Worm (Caenorhabditis elegans) whole organism, L4 larva: ENCODE data around the gene F53A9.7.
A peak's percentile ranks its signal among the peaks of the same experiment; 100 is the strongest.

Experiments used
- D1046.2 ChIP-seq: fragments of 200-800 bp; sonication (Bioruptor generic); IDR thresholded peaks from 2 replicates; pipeline ENCODE4 v1.3.6; 2022; ENCODE audit warnings: missing genetic modification characterization, missing compliant biosample characterization
- F44E2.7 ChIP-seq: fragments of 200-800 bp; sonication (Bioruptor generic); IDR thresholded peaks from 2 replicates; pipeline ENCODE4 v2.1.2; 2022; ENCODE audit warnings: missing genetic modification characterization, missing compliant biosample characterization
- Y105C5A.15 ChIP-seq: fragments of 200-800 bp; sonication (Bioruptor generic); IDR thresholded peaks from 2 replicates; pipeline ENCODE4 v1.3.6; 2022; ENCODE audit warnings: missing genetic modification characterization, missing compliant biosample characterization
- Y48G9A.11 ChIP-seq: fragments of 200-800 bp; sonication (Bioruptor generic); IDR thresholded peaks from 2 replicates; pipeline ENCODE4 v1.3.6; 2022; ENCODE audit warnings: missing genetic modification reagents, missing genetic modification characterization, missing compliant biosample characterization
- ZK337.2 ChIP-seq: fragments of 200-800 bp; sonication (Bioruptor generic); IDR thresholded peaks from 2 replicates; pipeline ENCODE4 v1.3.6; 2022; ENCODE audit warnings: missing genetic modification reagents, missing genetic modification characterization, missing compliant biosample characterization
- ama-1 ChIP-seq: fragments of 150-350 bp; optimal IDR thresholded peaks from 2 replicates; lab custom pipeline; 2014; ENCODE audit warnings: inconsistent platforms, mixed read lengths
- arid-1 ChIP-seq: fragments of 200-800 bp; sonication (Bioruptor generic); conservative IDR thresholded peaks from 2 replicates; pipeline ENCODE4 v1.3.6; 2022; ENCODE audit warnings: missing genetic modification reagents, missing genetic modification characterization, missing compliant biosample characterization
- attf-4 ChIP-seq: sonication (generic microtip); optimal IDR thresholded peaks from 3 replicates; lab custom pipeline; 2017; ENCODE audit warnings: missing biosample characterization, missing genetic modification characterization
- ceh-20 ChIP-seq: fragments of 200-800 bp; sonication (Bioruptor generic); IDR thresholded peaks from 2 replicates; pipeline ENCODE4 v1.3.6; 2022; ENCODE audit warnings: missing genetic modification reagents, missing genetic modification characterization, missing compliant biosample characterization
- ceh-28 ChIP-seq: fragments of 150-350 bp; optimal IDR thresholded peaks from 2 replicates; lab custom pipeline; 2014; ENCODE audit warnings: missing biosample characterization, missing genetic modification reagents, missing genetic modification characterization
- ces-1 ChIP-seq: fragments of 150-350 bp; sonication (generic microtip); optimal IDR thresholded peaks from 4 replicates; lab custom pipeline; 2014; ENCODE audit warnings: missing biosample characterization, missing genetic modification reagents, missing genetic modification characterization
- daf-12 ChIP-seq: fragments of 150-350 bp; optimal IDR thresholded peaks from 2 replicates; lab custom pipeline; 2014; ENCODE audit warnings: missing biosample characterization, missing genetic modification reagents, missing genetic modification characterization
- hlh-11 ChIP-seq: fragments of 200-800 bp; sonication (Bioruptor generic); optimal IDR thresholded peaks from 2 replicates; lab custom pipeline; 2018; ENCODE audit warnings: mild to moderate bottlenecking, missing genetic modification characterization, missing compliant biosample characterization
- hmg-1.1 ChIP-seq: fragments of 200-800 bp; sonication (Bioruptor generic); IDR thresholded peaks from 2 replicates; pipeline ENCODE4 v1.3.6; 2022; ENCODE audit warnings: missing genetic modification reagents, missing genetic modification characterization, missing compliant biosample characterization
- lim-7 ChIP-seq: fragments of 200-800 bp; sonication (Bioruptor generic); IDR thresholded peaks from 2 replicates; pipeline ENCODE4 v1.3.6; 2022; ENCODE audit warnings: missing genetic modification characterization, missing compliant biosample characterization
- lin-1 ChIP-seq: fragments of 200-800 bp; sonication (Bioruptor generic); IDR thresholded peaks from 2 replicates; pipeline ENCODE4 v1.3.6; 2022; ENCODE audit warnings: missing genetic modification reagents, missing genetic modification characterization, missing compliant biosample characterization
- lin-13 ChIP-seq: fragments of 150-350 bp; optimal IDR thresholded peaks from 2 replicates; lab custom pipeline; 2014; ENCODE audit warnings: missing biosample characterization, missing genetic modification reagents, missing genetic modification characterization
- lin-15B ChIP-seq: fragments of 150-350 bp; sonication (generic microtip); optimal IDR thresholded peaks from 3 replicates; lab custom pipeline; 2014; ENCODE audit warnings: missing biosample characterization, missing genetic modification characterization
- lin-29 ChIP-seq: fragments of 200-800 bp; sonication (Bioruptor generic); IDR thresholded peaks from 2 replicates; pipeline ENCODE4 v1.3.6; 2022; ENCODE audit warnings: missing genetic modification reagents, missing genetic modification characterization, missing compliant biosample characterization
- lin-38 ChIP-seq: fragments of 200-800 bp; sonication (Bioruptor generic); IDR thresholded peaks from 2 replicates; pipeline ENCODE4 v1.3.6; 2022; ENCODE audit warnings: missing genetic modification reagents, missing genetic modification characterization, missing compliant biosample characterization
- lsy-2 ChIP-seq, 2 experiments: fragments of 150-350 bp in 1 of 2; sonication (generic microtip) in 1 of 2; optimal IDR thresholded peaks; 2 replicates each; lab custom pipeline; 2014 to 2017; ENCODE audit warnings: missing biosample characterization in 2 of 2, missing genetic modification characterization in 2 of 2
- madf-5 ChIP-seq, 2 experiments: fragments of 200-800 bp; sonication (Bioruptor generic); IDR thresholded peaks; 2 replicates each; pipeline ENCODE4 v1.3.6; 2022; ENCODE audit warnings: missing compliant biosample characterization in 2 of 2, missing genetic modification characterization in 2 of 2
- madf-9 ChIP-seq: fragments of 200-800 bp; sonication (Bioruptor generic); conservative IDR thresholded peaks from 2 replicates; pipeline ENCODE4 v1.3.6; 2022; ENCODE audit warnings: missing genetic modification reagents, missing genetic modification characterization, missing compliant biosample characterization
- mxl-2 ChIP-seq: fragments of 200-800 bp; sonication (Bioruptor generic); conservative IDR thresholded peaks from 2 replicates; pipeline ENCODE4 v1.3.6; 2022; ENCODE audit warnings: missing genetic modification reagents, missing genetic modification characterization, missing compliant biosample characterization
- nhr-10 ChIP-seq: fragments of 150-350 bp; optimal IDR thresholded peaks from 2 replicates; lab custom pipeline; 2014; ENCODE audit warnings: missing biosample characterization, missing genetic modification characterization
- nhr-102 ChIP-seq: sonication (generic microtip); optimal IDR thresholded peaks from 2 replicates; lab custom pipeline; 2016; ENCODE audit warnings: mild to moderate bottlenecking, missing genetic modification characterization, moderate library complexity, missing compliant biosample characterization
- nhr-11 ChIP-seq: fragments of 150-350 bp; optimal IDR thresholded peaks from 2 replicates; lab custom pipeline; 2014; ENCODE audit warnings: missing biosample characterization, missing genetic modification characterization
- nhr-237 ChIP-seq: sonication (generic microtip); optimal IDR thresholded peaks from 2 replicates; lab custom pipeline; 2017; ENCODE audit warnings: missing biosample characterization, missing genetic modification characterization
- nhr-41 ChIP-seq: fragments of 200-800 bp; sonication (Bioruptor generic); IDR thresholded peaks from 2 replicates; pipeline ENCODE4 v1.3.6; 2022; ENCODE audit warnings: missing genetic modification reagents, missing genetic modification characterization, missing compliant biosample characterization
- nhr-48 ChIP-seq: sonication (generic microtip); optimal IDR thresholded peaks from 2 replicates; lab custom pipeline; 2016; ENCODE audit warnings: mild to moderate bottlenecking, missing genetic modification characterization, missing compliant biosample characterization
- nhr-6 ChIP-seq: fragments of 150-350 bp; optimal IDR thresholded peaks from 2 replicates; lab custom pipeline; 2014; ENCODE audit warnings: missing biosample characterization, missing genetic modification characterization
- pha-4 ChIP-seq, 2 experiments: fragments of 150-350 bp in 1 of 2; fragments of 200-800 bp in 1 of 2; sonication (Bioruptor generic) in 1 of 2; IDR thresholded peaks in 1 of 2; optimal IDR thresholded peaks in 1 of 2; 2 replicates each; pipeline versions ENCODE4 v1.3.6 to Lab custom; 2014 to 2022; ENCODE audit warnings: missing genetic modification characterization in 2 of 2, missing genetic modification reagents in 2 of 2, missing biosample characterization in 1 of 2, missing compliant biosample characterization in 1 of 2
- php-3 ChIP-seq: fragments of 200-800 bp; sonication (Bioruptor generic); IDR thresholded peaks from 2 replicates; pipeline ENCODE4 v1.3.6; 2022; ENCODE audit warnings: missing genetic modification reagents, missing genetic modification characterization, missing compliant biosample characterization
- rbr-2 ChIP-seq: sonication (generic microtip); optimal IDR thresholded peaks from 2 replicates; lab custom pipeline; 2016; ENCODE audit warnings: missing genotype, missing genetic modification characterization, missing compliant biosample characterization
- saeg-2 ChIP-seq: fragments of 200-800 bp; sonication (Bioruptor generic); IDR thresholded peaks from 2 replicates; pipeline ENCODE4 v1.3.6; 2022; ENCODE audit warnings: missing genetic modification reagents, missing genetic modification characterization, missing compliant biosample characterization
- set-16 ChIP-seq: fragments of 200-800 bp; sonication (Bioruptor generic); IDR thresholded peaks from 2 replicates; pipeline ENCODE4 v1.3.6; 2022; ENCODE audit warnings: missing genetic modification reagents, missing genetic modification characterization, missing compliant biosample characterization
- skn-1 ChIP-seq: fragments of 150-350 bp; optimal IDR thresholded peaks from 2 replicates; lab custom pipeline; 2014; ENCODE audit warnings: missing biosample characterization, missing genetic modification characterization
- spr-3 ChIP-seq: fragments of 200-800 bp; sonication (Bioruptor generic); optimal IDR thresholded peaks from 2 replicates; lab custom pipeline; 2018; ENCODE audit warnings: mild to moderate bottlenecking, missing genetic modification characterization, missing compliant biosample characterization
- tag-97 ChIP-seq: fragments of 200-800 bp; sonication (Bioruptor generic); IDR thresholded peaks from 2 replicates; pipeline ENCODE4 v1.3.6; 2022; ENCODE audit warnings: missing genetic modification characterization, missing compliant biosample characterization
- unc-39 ChIP-seq: sonication (generic microtip); optimal IDR thresholded peaks from 2 replicates; lab custom pipeline; 2017; ENCODE audit warnings: missing biosample characterization, missing genetic modification characterization
- unc-62 ChIP-seq, 3 experiments: fragments of 150-350 bp in 1 of 3; sonication (generic microtip); optimal IDR thresholded peaks in 2 of 3; peaks in 1 of 3; 1 replicate in 1 of 3; 2 replicates in 2 of 3; lab custom pipeline; 2014 to 2017; ENCODE audit warnings: missing biosample characterization in 3 of 3, missing genetic modification characterization in 3 of 3, missing genetic modification reagents in 3 of 3, missing genotype in 1 of 3
- vab-7 ChIP-seq: fragments of 200-800 bp; sonication (Bioruptor generic); IDR thresholded peaks from 2 replicates; pipeline ENCODE4 v1.3.6; 2022; ENCODE audit warnings: missing genetic modification reagents, missing genetic modification characterization, missing compliant biosample characterization
- zfp-2 ChIP-seq: sonication (generic microtip); optimal IDR thresholded peaks from 2 replicates; lab custom pipeline; 2016; ENCODE audit warnings: mild to moderate bottlenecking, missing genetic modification characterization, missing compliant biosample characterization
- zfp-3 ChIP-seq: fragments of 200-800 bp; sonication (Bioruptor generic); conservative IDR thresholded peaks from 2 replicates; pipeline ENCODE4 v1.3.6; 2022; ENCODE audit warnings: missing genetic modification reagents, missing genetic modification characterization, missing compliant biosample characterization
- ztf-11 ChIP-seq: fragments of 150-350 bp; optimal IDR thresholded peaks from 2 replicates; lab custom pipeline; 2014; ENCODE audit warnings: missing biosample characterization, missing genetic modification characterization

The F53A9.7 gene

ce11 chrX:8752546-8752945, 35.8 kb upstream of the F53A9.7 start (continued):
- TF ChIP-seq Y48G9A.11 (GFP tag; lab: Robert Waterston, UW) = no peak
- TF ChIP-seq daf-12 = no peak
- TF ChIP-seq ceh-28 = no peak
- no peak for TF ChIP-seq lin-38
- no peak for TF ChIP-seq D1046.2 (GFP tag; lab: Robert Waterston, UW)
- no peak for TF ChIP-seq spr-3 (GFP tag; lab: Kevin White, UChicago)
- no peak for TF ChIP-seq lin-13
- no peak for TF ChIP-seq ztf-11 (tag; lab: Kevin White, UChicago)
- no peak for TF ChIP-seq nhr-11
- no peak for TF ChIP-seq saeg-2 (GFP tag; lab: Robert Waterston, UW)
- no peak for TF ChIP-seq nhr-237 (tag; lab: Kevin White, UChicago)
- TF ChIP-seq skn-1 (tag; lab: Kevin White, UChicago) = no peak
- no peak for TF ChIP-seq nhr-48
- no peak for TF ChIP-seq unc-39
- TF ChIP-seq ceh-20 (GFP tag; lab: Robert Waterston, UW) = no peak
- no peak for TF ChIP-seq pha-4 (GFP tag; IDR thresholded peaks at IDR 0.05; lab: Robert Waterston, UW)
- TF ChIP-seq pha-4 (tag; optimal IDR thresholded peaks at IDR 0.05; lab: Kevin White, UChicago) = no peak
- no peak for TF ChIP-seq nhr-41
- no peak for TF ChIP-seq nhr-10
- no peak for TF ChIP-seq attf-4 (tag; lab: Kevin White, UChicago)
- peak; percentile 52 for TF ChIP-seq hlh-11 (tag; lab: Kevin White, UChicago)
- TF ChIP-seq ZK337.2 (GFP tag; lab: Robert Waterston, UW) = no peak
- TF ChIP-seq rbr-2 (tag; lab: Kevin White, UChicago) = no peak
- no peak for TF ChIP-seq madf-9
- no peak for TF ChIP-seq nhr-102
- no peak for TF ChIP-seq unc-62 (GFP tag; optimal IDR thresholded peaks at IDR 0.05 in 1 of 2; lab: Kevin White, UChicago)
- TF ChIP-seq unc-62 (tag; optimal IDR thresholded peaks at IDR 0.05; lab: Kevin White, UChicago) = no peak
- TF ChIP-seq lim-7 (GFP tag; lab: Robert Waterston, UW) = no peak
- no peak for TF ChIP-seq lin-29 (GFP tag; lab: Robert Waterston, UW)
- TF ChIP-seq lsy-2 (tag; optimal IDR thresholded peaks at IDR 0.05; lab: Kevin White, UChicago) = no peak

- TF ChIP-seq saeg-2 (GFP tag; lab: Robert Waterston, UW) (no peak), lin-15B (no peak), hmg-1.1 (GFP tag; lab: Robert Waterston, UW) (no peak), php-3 (peak; percentile 31; the same call in 1 of the 2 replicates), Y48G9A.11 (GFP tag; lab: Robert Waterston, UW) (no peak), set-16 (GFP tag; lab: Robert Waterston, UW) (peak; percentile 59), lsy-2 (tag; optimal IDR thresholded peaks at IDR 0.05; lab: Kevin White, UChicago) (no peak), vab-7 (GFP tag; lab: Robert Waterston, UW) (no peak), arid-1 (no peak), tag-97 (no peak), madf-5 (GFP tag; IDR thresholded peaks at IDR 0.05; lab: Robert Waterston, UW) (no peak), mxl-2 (GFP tag; lab: Robert Waterston, UW) (no peak), lin-1 (GFP tag; lab: Robert Waterston, UW) (no peak), lin-13 (no peak), ces-1 (GFP tag; lab: Kevin White, UChicago) (no peak), nhr-11 (no peak), zfp-3 (no peak), ama-1 (lab: Kevin White, UChicago) (peak; percentile 51), nhr-6 (tag; lab: Kevin White, UChicago) (no peak), F44E2.7 (GFP tag; lab: Robert Waterston, UW) (no peak), zfp-2 (tag; lab: Kevin White, UChicago) (no peak), Y105C5A.15 (GFP tag; lab: Robert Waterston, UW) (no peak)
Observed at ce11 chrX:8750660-8751059, 33.9 kb upstream of the F53A9.7 start, which contains the start of gene asns-2. Gene asns-2, minus strand, starts transcription at chrX:8750941.
